Worm (Caenorhabditis elegans) whole organism, L4 larva: Measurements from ENCODE around the gene C05D11.5.
A peak's percentile ranks its signal among the peaks of the same experiment; 100 is the strongest.

Source experiments
- F37D6.2 ChIP-seq: sonication (generic microtip); optimal IDR thresholded peaks from 2 replicates; lab custom pipeline; 2016; ENCODE audit warnings: mild to moderate bottlenecking, missing genetic modification characterization, missing compliant biosample characterization
- F44E2.7 ChIP-seq: fragments of 200-800 bp; sonication (Bioruptor generic); IDR thresholded peaks from 2 replicates; pipeline ENCODE4 v2.1.2; 2022; ENCODE audit warnings: missing genetic modification characterization, missing compliant biosample characterization
- Y75B8A.6 ChIP-seq: fragments of 200-800 bp; sonication (Bioruptor generic); IDR thresholded peaks from 2 replicates; pipeline ENCODE4 v1.3.6; 2022; ENCODE audit warnings: missing genetic modification reagents, missing genetic modification characterization, missing compliant biosample characterization
- ZK546.5 ChIP-seq, 2 experiments: sonication (generic microtip); optimal IDR thresholded peaks; 2 replicates each; lab custom pipeline; 2017; ENCODE audit warnings: missing biosample characterization in 2 of 2, missing genetic modification characterization in 2 of 2
- aha-1 ChIP-seq: fragments of 150-350 bp; peaks from one replicate; lab custom pipeline; 2014; ENCODE audit warnings: missing biosample characterization, missing genetic modification characterization
- ceh-20 ChIP-seq: fragments of 200-800 bp; sonication (Bioruptor generic); IDR thresholded peaks from 2 replicates; pipeline ENCODE4 v1.3.6; 2022; ENCODE audit warnings: missing genetic modification reagents, missing genetic modification characterization, missing compliant biosample characterization
- ces-1 ChIP-seq: fragments of 150-350 bp; sonication (generic microtip); optimal IDR thresholded peaks from 4 replicates; lab custom pipeline; 2014; ENCODE audit warnings: missing biosample characterization, missing genetic modification reagents, missing genetic modification characterization
- cey-2 ChIP-seq: sonication (generic microtip); optimal IDR thresholded peaks from 3 replicates; lab custom pipeline; 2017; ENCODE audit warnings: missing genetic modification characterization, mild to moderate bottlenecking, missing compliant biosample characterization, antibody characterized with exemption, borderline replicate concordance; ENCODE audit not compliant: insufficient read depth
- daf-16 ChIP-seq, 3 experiments: sonication (generic microtip); optimal IDR thresholded peaks; 2 replicates each; lab custom pipeline; 2016 to 2017; ENCODE audit warnings: missing genetic modification characterization in 3 of 3, missing genetic modification reagents in 3 of 3, mild to moderate bottlenecking in 2 of 3, missing compliant biosample characterization in 2 of 3, missing biosample characterization in 1 of 3, moderate library complexity in 1 of 3
- daf-19 ChIP-seq: fragments of 200-800 bp; sonication (Bioruptor generic); conservative IDR thresholded peaks from 2 replicates; pipeline ENCODE4 v1.3.6; 2022; ENCODE audit warnings: missing genetic modification characterization, missing compliant biosample characterization
- dmd-6 ChIP-seq: fragments of 200-800 bp; sonication (Bioruptor generic); IDR thresholded peaks from 2 replicates; pipeline ENCODE4 v1.3.6; 2022; ENCODE audit warnings: missing genetic modification reagents, missing genetic modification characterization, missing compliant biosample characterization
- dmd-8 ChIP-seq: fragments of 200-800 bp; sonication (Bioruptor generic); IDR thresholded peaks from 2 replicates; pipeline ENCODE4 v1.3.6; 2022; ENCODE audit warnings: missing genetic modification characterization, missing compliant biosample characterization
- dpl-1 ChIP-seq: fragments of 150-350 bp; optimal IDR thresholded peaks from 2 replicates; lab custom pipeline; 2014; ENCODE audit warnings: missing biosample characterization, missing genetic modification reagents, missing genetic modification characterization
- egl-27 ChIP-seq: sonication (generic microtip); optimal IDR thresholded peaks from 3 replicates; lab custom pipeline; 2017; ENCODE audit warnings: missing biosample characterization, missing genetic modification reagents, missing genetic modification characterization
- fos-1 ChIP-seq: fragments of 150-350 bp; optimal IDR thresholded peaks from 2 replicates; lab custom pipeline; 2014; ENCODE audit warnings: missing biosample characterization, missing genetic modification characterization
- hlh-11 ChIP-seq: fragments of 200-800 bp; sonication (Bioruptor generic); optimal IDR thresholded peaks from 2 replicates; lab custom pipeline; 2018; ENCODE audit warnings: mild to moderate bottlenecking, missing genetic modification characterization, missing compliant biosample characterization
- hlh-30 ChIP-seq: sonication (generic microtip); optimal IDR thresholded peaks from 2 replicates; lab custom pipeline; 2017; ENCODE audit warnings: antibody characterized with exemption, mild to moderate bottlenecking, missing genetic modification characterization, missing compliant biosample characterization; ENCODE audit not compliant: insufficient read depth
- hmg-1.1 ChIP-seq: fragments of 200-800 bp; sonication (Bioruptor generic); IDR thresholded peaks from 2 replicates; pipeline ENCODE4 v1.3.6; 2022; ENCODE audit warnings: missing genetic modification reagents, missing genetic modification characterization, missing compliant biosample characterization
- jun-1 ChIP-seq: fragments of 150-350 bp; optimal IDR thresholded peaks from 2 replicates; lab custom pipeline; 2014; ENCODE audit warnings: missing biosample characterization, missing genetic modification reagents, missing genetic modification characterization
- lin-15B ChIP-seq: fragments of 150-350 bp; sonication (generic microtip); optimal IDR thresholded peaks from 3 replicates; lab custom pipeline; 2014; ENCODE audit warnings: missing biosample characterization, missing genetic modification characterization
- lin-39 ChIP-seq: fragments of 150-350 bp; optimal IDR thresholded peaks from 2 replicates; lab custom pipeline; 2014; ENCODE audit warnings: missing biosample characterization, missing genetic modification reagents, missing genetic modification characterization
- lir-3 ChIP-seq: sonication (generic microtip); optimal IDR thresholded peaks from 2 replicates; lab custom pipeline; 2016; ENCODE audit warnings: mild to moderate bottlenecking, missing genetic modification characterization, missing compliant biosample characterization
- lsy-2 ChIP-seq, 2 experiments: fragments of 150-350 bp in 1 of 2; sonication (generic microtip) in 1 of 2; optimal IDR thresholded peaks; 2 replicates each; lab custom pipeline; 2014 to 2017; ENCODE audit warnings: missing biosample characterization in 2 of 2, missing genetic modification characterization in 2 of 2
- mdl-1 ChIP-seq, 2 experiments: fragments of 150-350 bp in 1 of 2; sonication (generic microtip) in 1 of 2; optimal IDR thresholded peaks; 2 replicates each; lab custom pipeline; 2014 to 2017; ENCODE audit warnings: missing biosample characterization in 2 of 2, missing genetic modification characterization in 2 of 2
- mdt-29 ChIP-seq: fragments of 200-800 bp; sonication (Bioruptor generic); IDR thresholded peaks from 2 replicates; pipeline ENCODE4 v1.3.6; 2022; ENCODE audit warnings: missing genetic modification reagents, missing genetic modification characterization, missing compliant biosample characterization
- mes-2 ChIP-seq: sonication (generic microtip); optimal IDR thresholded peaks from 2 replicates; lab custom pipeline; 2016; ENCODE audit warnings: missing genotype, mild to moderate bottlenecking, missing genetic modification characterization, missing compliant biosample characterization; ENCODE audit not compliant: poor library complexity, severe bottlenecking
- mxl-3 ChIP-seq: fragments of 200-800 bp; sonication (Bioruptor generic); optimal IDR thresholded peaks from 2 replicates; lab custom pipeline; 2018; ENCODE audit warnings: mild to moderate bottlenecking, missing genetic modification characterization, missing compliant biosample characterization
- nhr-111 ChIP-seq: fragments of 200-800 bp; sonication (Bioruptor generic); optimal IDR thresholded peaks from 2 replicates; lab custom pipeline; 2018; ENCODE audit warnings: mild to moderate bottlenecking, missing genetic modification characterization, missing compliant biosample characterization
- nhr-237 ChIP-seq: sonication (generic microtip); optimal IDR thresholded peaks from 2 replicates; lab custom pipeline; 2017; ENCODE audit warnings: missing biosample characterization, missing genetic modification characterization
- nhr-25 ChIP-seq: sonication (generic microtip); optimal IDR thresholded peaks from 2 replicates; lab custom pipeline; 2017; ENCODE audit warnings: missing genetic modification characterization, mild to moderate bottlenecking, missing compliant biosample characterization, antibody characterized with exemption, moderate library complexity, borderline replicate concordance; ENCODE audit not compliant: insufficient read depth
- nhr-28 ChIP-seq: fragments of 150-350 bp; optimal IDR thresholded peaks from 2 replicates; lab custom pipeline; 2014; ENCODE audit warnings: missing biosample characterization, missing genetic modification characterization
- nhr-76 ChIP-seq: fragments of 150-350 bp; optimal IDR thresholded peaks from 2 replicates; lab custom pipeline; 2014; ENCODE audit warnings: missing biosample characterization, missing genetic modification characterization
- nhr-77 ChIP-seq: fragments of 150-350 bp; optimal IDR thresholded peaks from 2 replicates; lab custom pipeline; 2014; ENCODE audit warnings: missing biosample characterization, missing genetic modification characterization
- saeg-2 ChIP-seq: fragments of 200-800 bp; sonication (Bioruptor generic); IDR thresholded peaks from 2 replicates; pipeline ENCODE4 v1.3.6; 2022; ENCODE audit warnings: missing genetic modification reagents, missing genetic modification characterization, missing compliant biosample characterization
- snpc-1.2 ChIP-seq: fragments of 200-800 bp; sonication (Bioruptor generic); IDR thresholded peaks from 2 replicates; pipeline ENCODE4 v1.3.6; 2022; ENCODE audit warnings: missing genetic modification reagents, missing genetic modification characterization, missing compliant biosample characterization
- tra-1 ChIP-seq: fragments of 200-800 bp; sonication (Bioruptor generic); IDR thresholded peaks from 2 replicates; pipeline ENCODE4 v1.3.6; 2022; ENCODE audit warnings: missing genetic modification reagents, missing genetic modification characterization, missing compliant biosample characterization
- unc-62 ChIP-seq, 3 experiments: fragments of 150-350 bp in 1 of 3; sonication (generic microtip); optimal IDR thresholded peaks in 2 of 3; peaks in 1 of 3; 1 replicate in 1 of 3; 2 replicates in 2 of 3; lab custom pipeline; 2014 to 2017; ENCODE audit warnings: missing biosample characterization in 3 of 3, missing genetic modification characterization in 3 of 3, missing genetic modification reagents in 3 of 3, missing genotype in 1 of 3
- vab-7 ChIP-seq: fragments of 200-800 bp; sonication (Bioruptor generic); IDR thresholded peaks from 2 replicates; pipeline ENCODE4 v1.3.6; 2022; ENCODE audit warnings: missing genetic modification reagents, missing genetic modification characterization, missing compliant biosample characterization
- zag-1 ChIP-seq: fragments of 150-350 bp; optimal IDR thresholded peaks from 2 replicates; lab custom pipeline; 2014; ENCODE audit warnings: missing biosample characterization, missing genetic modification characterization
- zfp-3 ChIP-seq: fragments of 200-800 bp; sonication (Bioruptor generic); conservative IDR thresholded peaks from 2 replicates; pipeline ENCODE4 v1.3.6; 2022; ENCODE audit warnings: missing genetic modification reagents, missing genetic modification characterization, missing compliant biosample characterization
- zip-2 ChIP-seq: fragments of 150-350 bp; optimal IDR thresholded peaks from 2 replicates; lab custom pipeline; 2014; ENCODE audit warnings: missing biosample characterization, missing genetic modification characterization

C05D11.5 gene

DNA sequence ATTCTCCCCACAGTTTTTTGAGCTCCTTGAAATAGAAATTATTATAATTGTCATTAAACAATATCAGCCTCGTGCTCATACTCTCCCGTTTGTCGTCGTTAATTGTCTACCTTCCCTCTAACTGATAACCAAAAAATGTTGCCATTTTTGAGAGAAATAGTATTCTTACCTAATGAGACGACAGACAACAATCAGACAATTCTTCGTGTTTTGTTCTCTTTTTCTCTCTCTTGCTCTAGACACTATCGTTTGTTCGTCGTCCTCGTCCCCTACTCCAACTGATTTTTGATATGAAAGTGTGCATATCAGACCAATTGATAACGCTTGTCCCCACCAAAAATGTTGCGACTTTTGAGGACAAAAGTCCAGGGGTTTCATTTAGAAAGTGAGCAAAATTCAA lies 50.3 kb downstream of the C05D11.5 start (continued):
- TF ChIP-seq jun-1 (tag; lab: Kevin White, UChicago) (no peak), saeg-2 (GFP tag; lab: Robert Waterston, UW) (no peak)

DNA sequence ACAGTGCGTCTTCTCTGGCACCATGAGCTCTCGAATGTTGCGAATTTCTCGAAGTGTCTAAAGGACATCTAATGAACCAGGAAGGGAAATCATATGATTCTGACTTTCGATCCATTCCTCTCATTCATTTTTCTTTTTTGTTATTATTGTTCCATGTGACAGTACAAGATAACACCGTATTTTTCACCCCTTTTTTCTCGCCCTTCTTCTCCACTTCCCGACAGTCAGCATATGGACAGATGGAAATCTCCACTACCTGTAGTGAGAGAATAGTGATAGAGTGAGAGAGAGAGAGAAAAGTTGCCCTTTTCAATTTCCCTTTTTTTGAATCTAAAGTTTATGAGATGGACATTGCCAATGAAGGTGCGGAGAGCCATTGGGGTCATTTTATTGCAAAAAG lies 51.0 kb downstream of the C05D11.5 start:
- TF ChIP-seq mdl-1 (tag; optimal IDR thresholded peaks at IDR 0.05; lab: Kevin White, UChicago) (peak in 1 of 2 experiments; percentile 50), aha-1 (tag; lab: Kevin White, UChicago) (peak; percentile 95), lsy-2 (tag; optimal IDR thresholded peaks at IDR 0.05; lab: Kevin White, UChicago) (peak in 1 of 2 experiments; percentile 24), mxl-3 (peak; percentile 67), lin-39 (tag; lab: Kevin White, UChicago) (no peak), hlh-11 (tag; lab: Kevin White, UChicago) (peak; percentile 14), dpl-1 (GFP tag; lab: Kevin White, UChicago) (peak; percentile 7), dmd-6 (GFP tag; lab: Robert Waterston, UW) (peak; percentile 71), hlh-30 (peak; percentile 78), hmg-1.1 (GFP tag; lab: Robert Waterston, UW) (0 out of 2 replicates have a peak, but pooled peaks have one; percentile 7), mes-2 (tag; lab: Kevin White, UChicago) (peak; percentile 19), nhr-77 (peak; percentile 24), lin-15B (tag; lab: Kevin White, UChicago) (no peak), nhr-28 (tag; lab: Kevin White, UChicago) (peak; percentile 90), saeg-2 (GFP tag; lab: Robert Waterston, UW) (no peak)

- no peak for TF ChIP-seq fos-1 (tag; lab: Kevin White, UChicago)
- TF ChIP-seq lsy-2 (tag; optimal IDR thresholded peaks at IDR 0.05; lab: Kevin White, UChicago): peak in 1 of 2 experiments; percentile 31
- peak; percentile 35 for TF ChIP-seq nhr-28 (tag; lab: Kevin White, UChicago)
- TF ChIP-seq snpc-1.2 (GFP tag; lab: Robert Waterston, UW): no peak
- no peak for TF ChIP-seq cey-2 (tag; lab: Kevin White, UChicago)
- TF ChIP-seq unc-62 (GFP tag; optimal IDR thresholded peaks at IDR 0.05 in 1 of 2; lab: Kevin White, UChicago): peak in 1 of 2 experiments; percentile 96
- no peak for TF ChIP-seq unc-62 (tag; optimal IDR thresholded peaks at IDR 0.05; lab: Kevin White, UChicago)
- TF ChIP-seq mdt-29 (GFP tag; lab: Robert Waterston, UW): no peak
- no peak for TF ChIP-seq nhr-25 (tag; lab: Kevin White, UChicago)
- TF ChIP-seq daf-19 (GFP tag; lab: Robert Waterston, UW): no peak
- no peak for TF ChIP-seq F37D6.2 (tag; lab: Kevin White, UChicago)
- no peak for TF ChIP-seq vab-7 (GFP tag; lab: Robert Waterston, UW)
- no peak for TF ChIP-seq daf-16 (GFP tag; optimal IDR thresholded peaks at IDR 0.05; lab: Kevin White, UChicago)
- no peak for TF ChIP-seq daf-16 (tag; optimal IDR thresholded peaks at IDR 0.05; lab: Kevin White, UChicago)
- TF ChIP-seq zag-1 (tag; lab: Kevin White, UChicago): no peak
- TF ChIP-seq dmd-6 (GFP tag; lab: Robert Waterston, UW): peak; percentile 57
- TF ChIP-seq egl-27 (tag; lab: Kevin White, UChicago): no peak
- TF ChIP-seq mes-2 (tag; lab: Kevin White, UChicago): peak; percentile 1
- no peak for TF ChIP-seq lir-3 (tag; lab: Kevin White, UChicago)
- 0 out of 2 replicates have a peak, but pooled peaks have one; percentile 41 for TF ChIP-seq tra-1
- no peak for TF ChIP-seq zip-2
- peak; percentile 38 for TF ChIP-seq nhr-76 (tag; lab: Kevin White, UChicago)
- no peak for TF ChIP-seq Y75B8A.6 (GFP tag; lab: Robert Waterston, UW)
- no peak for TF ChIP-seq lin-15B (tag; lab: Kevin White, UChicago)
- peak; percentile 96 for TF ChIP-seq aha-1 (tag; lab: Kevin White, UChicago)
- no peak for TF ChIP-seq dmd-8 (GFP tag; lab: Robert Waterston, UW)
- no peak for TF ChIP-seq ceh-20 (GFP tag; lab: Robert Waterston, UW)
- TF ChIP-seq mdl-1 (tag; optimal IDR thresholded peaks at IDR 0.05; lab: Kevin White, UChicago): peak in 1 of 2 experiments; percentile 12
- TF ChIP-seq hlh-11 (tag; lab: Kevin White, UChicago): peak; percentile 72
- peak; percentile 52 for TF ChIP-seq hlh-30
- TF ChIP-seq nhr-237 (tag; lab: Kevin White, UChicago): no peak
- no peak for TF ChIP-seq ZK546.5 (tag; optimal IDR thresholded peaks at IDR 0.05; lab: Kevin White, UChicago)
- no peak for TF ChIP-seq nhr-111
- TF ChIP-seq ces-1 (GFP tag; lab: Kevin White, UChicago): no peak
- peak; percentile 62 for TF ChIP-seq mxl-3
- TF ChIP-seq zfp-3: no peak
- no peak for TF ChIP-seq F44E2.7 (GFP tag; lab: Robert Waterston, UW)
- TF ChIP-seq, all 104 proteins: peak for 12
Observed at ce11 chrIII:6360114-6360513, 51.7 kb downstream of the C05D11.5 start.
